Fruit fly (Drosophila melanogaster): Measurements from ENCODE around the gene CG7488.

The CG7488 gene

dm6 chr3R:12981334-12982166 lies 13.9 kb upstream of the CG7488 start (continued):
- peak; percentile 54 for TF ChIP-seq ATbp (GFP tag; optimal IDR thresholded peaks at IDR 0.05)
- peak; percentile 27 for TF ChIP-seq CG9817 (tag; optimal IDR thresholded peaks at IDR 0.05)
- no peak; the same call in 1 of the 2 replicates for TF ChIP-seq chm (GFP tag; IDR thresholded peaks at IDR 0.05)
- 0 out of 3 replicates have a peak, but pooled peaks have one; percentile 54 for TF ChIP-seq CG11093 (GFP tag; IDR thresholded peaks at IDR 0.05)
- TF ChIP-seq CG11696 (GFP tag; IDR thresholded peaks at IDR 0.05) = peak; percentile 91
- TF ChIP-seq MTF-1 (GFP tag; optimal IDR thresholded peaks at IDR 0.05; ENCODE audit: borderline replicate concordance) = no peak
- TF ChIP-seq gfzf (GFP tag; optimal IDR thresholded peaks at IDR 0.05) = no peak
- TF ChIP-seq Atf3 (GFP tag; optimal IDR thresholded peaks at IDR 0.05) = peak; percentile 44
- TF ChIP-seq danr (GFP tag; IDR thresholded peaks at IDR 0.05) = peak; percentile 54
- no peak for TF ChIP-seq toy (GFP tag; IDR thresholded peaks at IDR 0.05)
- TF ChIP-seq Hr51 (GFP tag; optimal IDR thresholded peaks at IDR 0.05) = peak in 1 of 2 experiments; percentile 79
- TF ChIP-seq jing (GFP tag; optimal IDR thresholded peaks at IDR 0.05) = peak; percentile 0
- no peak for TF ChIP-seq CG8478 (optimal IDR thresholded peaks at IDR 0.05)
- no peak for TF ChIP-seq CG9876 (GFP tag; optimal IDR thresholded peaks at IDR 0.05)
- peak; percentile 63 for TF ChIP-seq CG9437 (GFP tag; optimal IDR thresholded peaks at IDR 0.05)
- TF ChIP-seq btn (GFP tag; optimal IDR thresholded peaks at IDR 0.05) = no peak
- peak; percentile 11 for TF ChIP-seq CG7271 (tag; optimal IDR thresholded peaks at IDR 0.05)
- no peak for TF ChIP-seq ab (GFP tag; optimal IDR thresholded peaks at IDR 0.05)
- TF ChIP-seq Hr39 (optimal IDR thresholded peaks at IDR 0.05) = no peak
- peak; percentile 34 for TF ChIP-seq CG12744 (GFP tag; optimal IDR thresholded peaks at IDR 0.05)
- no peak for TF ChIP-seq sima (GFP tag; optimal IDR thresholded peaks at IDR 0.05)
- no peak for TF ChIP-seq Dfd (GFP tag; optimal IDR thresholded peaks at IDR 0.05)
- TF ChIP-seq Fer3 (tag; optimal IDR thresholded peaks at IDR 0.05) = peak; percentile 72
- no peak for TF ChIP-seq Scr (GFP tag; IDR thresholded peaks at IDR 0.05; ENCODE audit: partially characterized antibody)
- peak in 1 of 2 experiments; percentile 71 for TF ChIP-seq Eip74EF (GFP tag; optimal IDR thresholded peaks at IDR 0.05)
- no peak for TF ChIP-seq fd64A (GFP tag; optimal IDR thresholded peaks at IDR 0.05)
- peak; percentile 10 for TF ChIP-seq disco-r (GFP tag; optimal IDR thresholded peaks at IDR 0.05)
- peak; percentile 32 for TF ChIP-seq Vsx1 (GFP tag; optimal IDR thresholded peaks at IDR 0.05)
- no peak for TF ChIP-seq dati (GFP tag; IDR thresholded peaks at IDR 0.05)
- TF ChIP-seq Doc3 (GFP tag; IDR thresholded peaks at IDR 0.05; ENCODE audit: partially characterized antibody) = no peak
- TF ChIP-seq Hsf (GFP tag; optimal IDR thresholded peaks at IDR 0.05) = peak; percentile 44
- TF ChIP-seq hbn (GFP tag; IDR thresholded peaks at IDR 0.05; ENCODE audit: partially characterized antibody) = no peak
- peak; percentile 66 for TF ChIP-seq zf30C (GFP tag; optimal IDR thresholded peaks at IDR 0.05)
- no peak for TF ChIP-seq ttk (GFP tag; IDR thresholded peaks at IDR 0.05)
- TF ChIP-seq slp2 (GFP tag; optimal IDR thresholded peaks at IDR 0.05) = no peak
- TF ChIP-seq dmrt11E (tag; optimal IDR thresholded peaks at IDR 0.05) = peak; percentile 62
- TF ChIP-seq Oli (tag; optimal IDR thresholded peaks at IDR 0.05) = peak; percentile 69
- TF ChIP-seq chn (GFP tag; optimal IDR thresholded peaks at IDR 0.05) = peak; percentile 31
- no peak for TF ChIP-seq CG17802 (tag; optimal IDR thresholded peaks at IDR 0.05)
- peak; percentile 48; the same call in 1 of the 2 replicates for TF ChIP-seq vvl (GFP tag; IDR thresholded peaks at IDR 0.05)
- TF ChIP-seq CG17186 (GFP tag; optimal IDR thresholded peaks at IDR 0.05) = no peak
- no peak for TF ChIP-seq HLH4C (GFP tag; IDR thresholded peaks at IDR 0.05; ENCODE audit: partially characterized antibody)
- TF ChIP-seq B-H2 (GFP tag; optimal IDR thresholded peaks at IDR 0.05) = no peak
- TF ChIP-seq CG32532 (GFP tag; IDR thresholded peaks at IDR 0.05) = peak; percentile 67; the same call in 1 of the 2 replicates
- no peak for TF ChIP-seq Adf1 (GFP tag; IDR thresholded peaks at IDR 0.05)
- 0 out of 3 replicates have a peak, but pooled peaks have one; percentile 19 for TF ChIP-seq croc (GFP tag; conservative IDR thresholded peaks at IDR 0.05)
- TF ChIP-seq lola (GFP tag; optimal IDR thresholded peaks at IDR 0.05) = peak in 2 of 3 experiments; percentile 65 to 68
- no peak for TF ChIP-seq vnd (GFP tag; IDR thresholded peaks at IDR 0.05; ENCODE audit: partially characterized antibody)

All from whole organism, embryonic.